Fruit fly (Drosophila melanogaster) whole organism: ENCODE data around the gene CG5969.

Source experiments
- CG8478 ChIP-seq: fragments of >200 bp; optimal IDR thresholded peaks from 2 replicates; lab custom pipeline; 2018; ENCODE audit warnings: inconsistent platforms
- Dll ChIP-seq: fragments of >200 bp; optimal IDR thresholded peaks from 2 replicates; lab custom pipeline; 2017
- EcR ChIP-seq, 2 experiments: fragments of >200 bp; optimal IDR thresholded peaks; 2 replicates each; lab custom pipeline; 2017; ENCODE audit warnings: missing biosample characterization in 2 of 2, missing genetic modification characterization in 2 of 2, missing genetic modification reagents in 2 of 2
- pan ChIP-seq: fragments of >200 bp; optimal IDR thresholded peaks from 2 replicates; lab custom pipeline; 2017
- psq ChIP-seq: fragments of >200 bp; optimal IDR thresholded peaks from 2 replicates; lab custom pipeline; 2017
- usp ChIP-seq: fragments of >200 bp; optimal IDR thresholded peaks from 2 replicates; lab custom pipeline; 2017; ENCODE audit warnings: missing biosample characterization, missing genetic modification characterization, mixed read lengths

CG5969 gene

dm6 chr3L:20473021-20473799, at the start of gene CG5969, which contains the start of gene CG32428:
CG5969 (plus strand) TSS chr3L:20473783.
CG32428 (minus strand) TSS chr3L:20473723.
- no peak for TF ChIP-seq EcR (GFP tag; optimal IDR thresholded peaks at IDR 0.05; lab: Kevin White, UChicago)
- no peak for TF ChIP-seq pan (lab: Kevin White, UChicago)
- no peak for TF ChIP-seq psq (lab: Kevin White, UChicago)
- no peak for TF ChIP-seq usp (GFP tag; lab: Kevin White, UChicago)
- no peak for TF ChIP-seq CG8478 (lab: Kevin White, UChicago)
- TF ChIP-seq Dll, result no peak

DNA sequence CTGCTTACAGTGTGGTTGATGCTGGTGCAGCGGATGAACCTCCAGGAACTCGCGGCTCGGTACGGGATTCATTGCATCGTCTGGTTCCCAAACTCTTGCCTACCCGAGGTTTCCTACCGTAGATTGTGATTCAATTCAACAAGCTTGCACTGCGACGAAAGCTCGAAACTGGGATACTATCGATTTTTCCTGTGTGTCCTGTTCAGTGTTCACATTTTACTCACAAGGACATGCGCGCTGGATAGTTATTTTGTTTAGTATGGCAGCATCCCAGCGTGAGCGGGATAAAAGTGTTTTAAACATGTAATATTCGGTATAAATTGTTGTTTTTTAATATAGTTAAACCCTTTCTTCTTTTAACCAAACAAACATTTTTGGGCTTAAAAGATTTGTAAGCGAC, 47.7 kb upstream of the CG5969 start, which contains the start of gene CG5282:
Gene CG5282, minus strand, starts transcription at position 184 of the 400 bp plus-strand sequence.
- TF ChIP-seq pan (lab: Kevin White, UChicago), result no peak
- TF ChIP-seq CG8478 (lab: Kevin White, UChicago), result no peak
- no peak for TF ChIP-seq Dll
- TF ChIP-seq EcR (GFP tag; optimal IDR thresholded peaks at IDR 0.05; lab: Kevin White, UChicago), result no peak
- no peak for TF ChIP-seq usp (GFP tag; lab: Kevin White, UChicago)
- TF ChIP-seq psq (lab: Kevin White, UChicago), result no peak

DNA sequence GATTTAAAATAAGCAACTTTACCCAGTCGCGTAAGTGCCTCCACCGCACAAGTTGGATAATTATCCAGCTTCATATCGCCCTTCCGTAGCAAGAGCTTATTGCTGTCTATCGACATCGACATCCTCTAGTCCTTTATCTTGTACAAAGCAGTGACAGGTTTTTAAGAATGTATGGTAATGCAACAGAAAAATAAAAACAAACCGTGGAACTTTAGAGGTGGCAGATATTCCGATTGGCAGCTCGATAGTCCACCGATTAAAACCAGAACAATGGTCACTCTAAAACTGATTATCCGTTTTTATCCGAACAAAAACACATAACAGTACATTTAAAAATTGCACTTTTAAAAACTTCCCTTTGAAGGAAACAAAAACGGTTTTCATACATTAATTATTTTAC, 46.1 kb upstream of the CG5969 start, which contains the start of gene CG5274:
Gene CG5274, minus strand, starts transcription at position 218 of the 400 bp plus-strand sequence.
- TF ChIP-seq CG8478 (lab: Kevin White, UChicago) (no peak), usp (GFP tag; lab: Kevin White, UChicago) (no peak), EcR (GFP tag; optimal IDR thresholded peaks at IDR 0.05; lab: Kevin White, UChicago) (no peak), pan (lab: Kevin White, UChicago) (no peak), psq (lab: Kevin White, UChicago) (no peak), Dll (no peak)

DNA sequence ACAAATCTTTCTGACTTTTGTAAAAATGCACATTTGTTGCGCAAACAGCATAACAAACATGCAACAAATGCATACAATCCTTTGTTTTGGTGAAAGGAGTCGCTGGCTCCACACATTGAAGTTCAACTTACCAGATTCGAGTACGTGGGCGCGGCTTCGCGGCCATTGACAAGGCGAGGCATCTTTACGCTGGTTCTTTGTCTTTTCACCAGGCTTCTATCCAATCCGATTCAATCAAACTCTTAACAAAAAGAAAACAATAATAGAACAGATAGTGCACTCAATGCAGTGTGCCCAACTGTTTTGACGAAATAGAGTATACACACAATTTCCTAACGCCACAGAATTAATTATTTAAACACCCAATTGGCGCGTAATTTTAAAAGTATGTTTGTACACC, 43.4 kb upstream of the CG5969 start, which contains the start of gene CG5262:
Gene CG5262, minus strand, starts transcription at position 294 of the 400 bp plus-strand sequence.
- no peak for TF ChIP-seq Dll
- TF ChIP-seq usp (GFP tag; lab: Kevin White, UChicago), result no peak
- no peak for TF ChIP-seq pan (lab: Kevin White, UChicago)
- no peak for TF ChIP-seq EcR (GFP tag; optimal IDR thresholded peaks at IDR 0.05; lab: Kevin White, UChicago)
- no peak for TF ChIP-seq psq (lab: Kevin White, UChicago)
- no peak for TF ChIP-seq CG8478 (lab: Kevin White, UChicago)

DNA sequence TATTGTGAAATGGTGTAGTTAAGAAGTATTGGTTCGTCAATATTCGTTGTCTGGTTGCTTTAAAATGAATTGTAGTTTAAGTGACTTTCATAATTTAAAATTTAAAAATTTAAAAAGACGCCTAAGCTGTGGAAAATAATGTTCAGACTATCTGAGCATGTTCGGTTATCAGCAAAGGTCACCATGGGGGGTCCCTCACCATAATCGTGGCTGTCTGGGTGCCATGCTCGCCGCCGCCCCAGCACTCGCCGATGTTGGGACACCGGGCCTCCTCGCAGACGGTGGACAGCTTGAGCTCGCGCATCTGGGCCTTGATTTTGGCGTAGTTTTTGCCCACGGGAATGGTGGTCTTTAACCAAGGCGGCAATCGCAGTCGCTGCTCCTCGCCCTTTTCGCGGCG, 42.0 kb upstream of the CG5969 start:
- TF ChIP-seq EcR (GFP tag; optimal IDR thresholded peaks at IDR 0.05; lab: Kevin White, UChicago) (no peak), usp (GFP tag; lab: Kevin White, UChicago) (no peak), psq (lab: Kevin White, UChicago) (no peak), Dll (no peak)

- no peak for TF ChIP-seq Dll
- TF ChIP-seq usp (GFP tag; lab: Kevin White, UChicago), result no peak
- TF ChIP-seq psq (lab: Kevin White, UChicago), result no peak
- TF ChIP-seq EcR (GFP tag; optimal IDR thresholded peaks at IDR 0.05; lab: Kevin White, UChicago), result no peak
- no peak for TF ChIP-seq pan (lab: Kevin White, UChicago)
Measured at dm6 chr3L:20432297-20432696, 41.3 kb upstream of the CG5969 start, which contains the start of the genes Las and Psn. Las (minus strand) TSS chr3L:20432361. Psn (plus strand) TSS chr3L:20432468.

- no peak for TF ChIP-seq EcR (GFP tag; optimal IDR thresholded peaks at IDR 0.05; lab: Kevin White, UChicago)
- TF ChIP-seq pan (lab: Kevin White, UChicago), result no peak
- TF ChIP-seq Dll, result no peak
- no peak for TF ChIP-seq CG8478 (lab: Kevin White, UChicago)
- no peak for TF ChIP-seq psq (lab: Kevin White, UChicago)
Measured at dm6 chr3L:20436069-20436468, 37.5 kb upstream of the CG5969 start, which contains the start of the genes mRpL15 and CtIP. mRpL15 (minus strand) TSS chr3L:20436209. CtIP (plus strand) TSS chr3L:20436250.

- TF ChIP-seq CG8478 (lab: Kevin White, UChicago) (no peak), usp (GFP tag; lab: Kevin White, UChicago) (no peak), EcR (GFP tag; optimal IDR thresholded peaks at IDR 0.05; lab: Kevin White, UChicago) (no peak), psq (lab: Kevin White, UChicago) (no peak), Dll (no peak), pan (lab: Kevin White, UChicago) (no peak)
Measured at dm6 chr3L:20439772-20440171, 33.8 kb upstream of the CG5969 start, which contains the start of gene Hpd. Hpd (minus strand) TSS chr3L:20439872.

- no peak for TF ChIP-seq Dll
- no peak for TF ChIP-seq CG8478 (lab: Kevin White, UChicago)
- TF ChIP-seq psq (lab: Kevin White, UChicago), result no peak
- TF ChIP-seq EcR (GFP tag; optimal IDR thresholded peaks at IDR 0.05; lab: Kevin White, UChicago), result no peak
- TF ChIP-seq usp (GFP tag; lab: Kevin White, UChicago), result no peak
- TF ChIP-seq pan (lab: Kevin White, UChicago), result no peak
Measured at dm6 chr3L:20440902-20441429, 32.6 kb upstream of the CG5969 start.

DNA sequence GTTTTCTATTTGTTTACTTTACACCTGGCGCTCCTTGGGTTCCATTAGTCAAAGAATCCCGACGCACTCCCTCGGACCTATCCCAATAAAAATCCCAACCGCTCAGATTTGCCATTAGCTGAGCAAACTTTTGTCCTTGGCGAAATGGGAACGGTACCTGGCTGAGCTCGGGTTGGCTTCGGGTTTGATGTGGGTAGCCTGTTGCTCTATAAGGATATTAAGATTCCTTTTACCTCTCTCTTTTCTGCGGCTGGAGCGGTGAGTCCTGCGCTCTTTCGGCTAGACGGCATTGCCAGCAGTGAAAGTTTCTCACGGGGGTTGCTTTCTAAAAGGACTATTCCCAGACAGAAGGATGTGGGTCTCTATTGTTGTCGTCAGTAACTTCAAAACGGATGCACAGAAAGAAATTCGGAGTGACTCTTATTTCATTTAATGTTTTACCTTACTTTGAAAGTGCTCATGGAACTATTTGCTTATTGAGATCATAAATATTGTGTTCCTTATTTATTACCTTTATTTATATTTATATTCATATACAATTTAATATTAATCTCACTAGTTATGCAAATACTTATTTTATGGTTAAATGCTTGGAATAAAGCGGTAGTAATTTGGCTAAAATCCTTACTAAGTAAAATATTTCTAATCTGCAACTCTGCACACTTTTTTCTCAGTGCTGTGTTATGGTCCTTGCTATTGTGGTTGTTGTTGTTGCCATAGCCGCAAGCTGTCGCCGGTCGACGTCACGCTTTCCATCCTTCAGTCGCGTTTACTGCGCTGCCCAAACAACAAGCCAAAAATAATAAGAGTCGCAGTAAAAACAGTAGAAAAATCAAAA, 31.7 kb upstream of the CG5969 start, which contains the start of gene CG5910:
Gene CG5910, plus strand, starts transcription at position 788 of the 838 bp plus-strand sequence.
- TF ChIP-seq Dll (no peak), usp (GFP tag; lab: Kevin White, UChicago) (no peak), EcR (GFP tag; optimal IDR thresholded peaks at IDR 0.05; lab: Kevin White, UChicago) (no peak), pan (lab: Kevin White, UChicago) (no peak), CG8478 (lab: Kevin White, UChicago) (no peak), psq (lab: Kevin White, UChicago) (no peak)
